Fruit fly (Drosophila melanogaster): ENCODE data around the gene GlcAT-S.
A peak's percentile ranks its signal among the peaks of the same experiment; 100 is the strongest.

The GlcAT-S gene

DNA sequence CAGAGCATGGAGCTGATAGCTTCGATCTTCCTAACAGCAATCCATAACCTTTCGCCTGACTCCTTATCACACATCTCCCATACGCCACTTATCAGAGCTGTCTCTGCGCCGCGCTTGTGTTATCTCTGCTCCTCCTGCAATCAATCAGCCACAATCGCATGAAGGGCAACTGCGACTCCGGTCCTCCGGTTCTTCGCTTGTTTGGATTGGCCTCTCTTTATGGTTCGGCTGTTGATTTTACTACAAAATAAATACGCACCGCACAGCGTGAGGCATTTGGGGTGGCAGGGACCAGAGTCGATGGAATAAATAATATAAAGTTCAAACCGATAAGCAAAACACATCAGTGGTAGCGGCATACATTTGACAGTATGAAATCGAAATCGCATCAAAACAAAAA is 16.8 kb downstream of the GlcAT-S start (continued):
- TF ChIP-seq pb (GFP tag; optimal IDR thresholded peaks at IDR 0.05) (peak; percentile 37), tap (tag; optimal IDR thresholded peaks at IDR 0.05) (peak; percentile 49), fu2 (GFP tag; optimal IDR thresholded peaks at IDR 0.05) (no peak), kni (GFP tag; optimal IDR thresholded peaks at IDR 0.05) (peak; percentile 86), YL-1 (GFP tag; optimal IDR thresholded peaks at IDR 0.05) (no peak), Ssrp (tag; optimal IDR thresholded peaks at IDR 0.05) (no peak), CG30431 (GFP tag; optimal IDR thresholded peaks at IDR 0.05) (peak; percentile 39), CG14860 (GFP tag; IDR thresholded peaks at IDR 0.05; ENCODE audit: partially characterized antibody) (no peak), al (GFP tag; IDR thresholded peaks at IDR 0.05) (no peak), salm (tag; optimal IDR thresholded peaks at IDR 0.05) (no peak), CG3163 (GFP tag; optimal IDR thresholded peaks at IDR 0.05) (no peak), Fer2 (tag; optimal IDR thresholded peaks at IDR 0.05) (peak; percentile 34), wek (GFP tag; optimal IDR thresholded peaks at IDR 0.05) (peak; percentile 57), CG33557 (GFP tag; optimal IDR thresholded peaks at IDR 0.05) (peak; percentile 86), Gsc (GFP tag; IDR thresholded peaks at IDR 0.05) (no peak), CG2116 (GFP tag; optimal IDR thresholded peaks at IDR 0.05) (peak; percentile 26), schlank (tag; optimal IDR thresholded peaks at IDR 0.05) (peak; percentile 8), CG1647 (GFP tag; optimal IDR thresholded peaks at IDR 0.05) (peak; percentile 58), CG5245 (GFP tag; optimal IDR thresholded peaks at IDR 0.05) (peak; percentile 34), Xrp1 (GFP tag; IDR thresholded peaks at IDR 0.05) (peak; percentile 92), lbe (GFP tag; optimal IDR thresholded peaks at IDR 0.05) (no peak), CG3726 (GFP tag; IDR thresholded peaks at IDR 0.05) (0 out of 3 replicates have a peak, but pooled peaks have one; percentile 29), Hr39 (optimal IDR thresholded peaks at IDR 0.05) (no peak), tin (GFP tag; optimal IDR thresholded peaks at IDR 0.05) (peak; percentile 21), CG31388 (GFP tag; optimal IDR thresholded peaks at IDR 0.05) (peak; percentile 2), Sin3A (optimal IDR thresholded peaks at IDR 0.05) (no peak), phol (tag; optimal IDR thresholded peaks at IDR 0.05) (no peak), jing (GFP tag; optimal IDR thresholded peaks at IDR 0.05) (peak; percentile 8), eve (GFP tag; optimal IDR thresholded peaks at IDR 0.05) (no peak), seq (GFP tag; IDR thresholded peaks at IDR 0.05) (no peak; the same call in 1 of the 2 replicates), sug (tag; optimal IDR thresholded peaks at IDR 0.05) (peak; percentile 23), bigmax (GFP tag; optimal IDR thresholded peaks at IDR 0.05) (peak; percentile 20), B-H1 (GFP tag; IDR thresholded peaks at IDR 0.05) (no peak; the same call in 2 of the 3 replicates), emc (GFP tag; optimal IDR thresholded peaks at IDR 0.05) (no peak), Pdp1 (GFP tag; optimal IDR thresholded peaks at IDR 0.05) (peak; percentile 39 to 73), CG6813 (GFP tag; optimal IDR thresholded peaks at IDR 0.05) (peak; percentile 91), Drgx (GFP tag; IDR thresholded peaks at IDR 0.05) (no peak), ac (GFP tag; optimal IDR thresholded peaks at IDR 0.05) (peak; percentile 80), CG12071 (GFP tag; optimal IDR thresholded peaks at IDR 0.05) (peak; percentile 61), dm (GFP tag; optimal IDR thresholded peaks at IDR 0.05) (no peak), crol (GFP tag; IDR thresholded peaks at IDR 0.05) (no peak), zen (tag; optimal IDR thresholded peaks at IDR 0.05) (peak; percentile 27), CG1529 (GFP tag; optimal IDR thresholded peaks at IDR 0.05) (peak; percentile 41), pum (GFP tag; optimal IDR thresholded peaks at IDR 0.05) (peak; percentile 26), Doc3 (GFP tag; IDR thresholded peaks at IDR 0.05; ENCODE audit: partially characterized antibody) (no peak), Jarid2 (GFP tag; optimal IDR thresholded peaks at IDR 0.05) (peak; percentile 34), CG10321 (GFP tag; IDR thresholded peaks at IDR 0.05) (no peak), ab (GFP tag; optimal IDR thresholded peaks at IDR 0.05) (no peak), Atf3 (GFP tag; optimal IDR thresholded peaks at IDR 0.05) (peak; percentile 72), yki (optimal IDR thresholded peaks at IDR 0.05) (no peak), vvl (GFP tag; IDR thresholded peaks at IDR 0.05) (peak; percentile 60; the same call in 1 of the 2 replicates), CG12769 (tag; optimal IDR thresholded peaks at IDR 0.05) (no peak)

Data from whole organism, embryonic.